Worm (Caenorhabditis elegans): ENCODE measurements around the gene srd-26.

srd-26 gene

DNA sequence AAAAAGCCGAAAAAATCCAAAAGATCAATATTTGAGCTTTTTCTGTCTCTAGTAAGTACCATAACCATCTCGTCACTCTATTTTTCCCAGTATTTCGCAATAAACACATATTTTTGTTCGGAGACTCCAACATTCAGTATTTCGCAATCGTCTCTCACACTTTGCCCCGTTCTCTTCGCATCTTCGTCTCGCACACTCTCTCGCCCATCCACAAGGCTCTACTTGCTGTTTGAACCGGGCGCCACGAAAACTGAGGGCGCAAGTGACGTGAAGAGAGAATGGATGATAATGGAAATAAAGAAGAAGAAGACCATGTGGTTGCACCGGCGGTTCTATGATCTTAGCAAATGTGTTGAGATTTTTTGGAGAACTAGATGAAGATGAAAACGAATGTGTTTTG is 37.3 kb upstream of the srd-26 start (continued):
- no peak for TF ChIP-seq madf-6 (GFP tag; IDR thresholded peaks at IDR 0.05)
- no peak for TF ChIP-seq lsl-1 (GFP tag; optimal IDR thresholded peaks at IDR 0.05)
- TF ChIP-seq akir-1 (GFP tag; optimal IDR thresholded peaks at IDR 0.05), result no peak
- TF ChIP-seq dpl-1 (GFP tag; optimal IDR thresholded peaks at IDR 0.05), result no peak
- TF ChIP-seq zim-3 (tag; optimal IDR thresholded peaks at IDR 0.05), result no peak
- TF ChIP-seq lin-40 (tag; optimal IDR thresholded peaks at IDR 0.05), result peak; percentile 90
- no peak for TF ChIP-seq mel-28 (tag; optimal IDR thresholded peaks at IDR 0.05; ENCODE audit: borderline replicate concordance)
- TF ChIP-seq pha-4 (tag; optimal IDR thresholded peaks at IDR 0.05), result peak; percentile 96
- peak; percentile 76 for TF ChIP-seq let-526 (GFP tag; IDR thresholded peaks at IDR 0.05)
- TF ChIP-seq ceh-100 (GFP tag; IDR thresholded peaks at IDR 0.05), result peak; percentile 63
- peak; percentile 29 for TF ChIP-seq snpc-1.3 (tag; optimal IDR thresholded peaks at IDR 0.05; ENCODE audit: insufficient read depth)
- TF ChIP-seq F39B2.1 (GFP tag; IDR thresholded peaks at IDR 0.05), result no peak
- peak; percentile 95 for TF ChIP-seq nhr-80 (tag; optimal IDR thresholded peaks at IDR 0.05)
- TF ChIP-seq hlh-12 (tag; optimal IDR thresholded peaks at IDR 0.05), result no peak
- TF ChIP-seq lag-1 (GFP tag; IDR thresholded peaks at IDR 0.05), result no peak
- TF ChIP-seq Y79H2A.3 (GFP tag; conservative IDR thresholded peaks at IDR 0.05), result no peak
- TF ChIP-seq madf-8 (GFP tag; conservative IDR thresholded peaks at IDR 0.05), result no peak
- no peak for TF ChIP-seq attf-3 (GFP tag; conservative IDR thresholded peaks at IDR 0.05)
- no peak for TF ChIP-seq dpff-1 (tag; optimal IDR thresholded peaks at IDR 0.05)
- TF ChIP-seq F22D6.2 (tag; optimal IDR thresholded peaks at IDR 0.05), result peak; percentile 19
- peak; percentile 15 for TF ChIP-seq repo-1 (tag; optimal IDR thresholded peaks at IDR 0.05)
- peak; percentile 20; the same call in 1 of the 2 replicates for TF ChIP-seq lir-1 (GFP tag; conservative IDR thresholded peaks at IDR 0.05)
- peak; percentile 89 for TF ChIP-seq nfyb-1 (GFP tag; IDR thresholded peaks at IDR 0.05)
- TF ChIP-seq unc-130 (GFP tag; optimal IDR thresholded peaks at IDR 0.05), result no peak
- TF ChIP-seq ztf-26 (tag; optimal IDR thresholded peaks at IDR 0.05), result peak; percentile 83
- peak; percentile 94 for TF ChIP-seq somi-1 (GFP tag; optimal IDR thresholded peaks at IDR 0.05)
- TF ChIP-seq B0261.1 (tag; optimal IDR thresholded peaks at IDR 0.05), result no peak
- TF ChIP-seq T26A5.8 (tag; optimal IDR thresholded peaks at IDR 0.05), result no peak
- no peak for TF ChIP-seq nhr-179 (tag; optimal IDR thresholded peaks at IDR 0.05)
- no peak for TF ChIP-seq mes-4 (tag; optimal IDR thresholded peaks at IDR 0.05)

DNA sequence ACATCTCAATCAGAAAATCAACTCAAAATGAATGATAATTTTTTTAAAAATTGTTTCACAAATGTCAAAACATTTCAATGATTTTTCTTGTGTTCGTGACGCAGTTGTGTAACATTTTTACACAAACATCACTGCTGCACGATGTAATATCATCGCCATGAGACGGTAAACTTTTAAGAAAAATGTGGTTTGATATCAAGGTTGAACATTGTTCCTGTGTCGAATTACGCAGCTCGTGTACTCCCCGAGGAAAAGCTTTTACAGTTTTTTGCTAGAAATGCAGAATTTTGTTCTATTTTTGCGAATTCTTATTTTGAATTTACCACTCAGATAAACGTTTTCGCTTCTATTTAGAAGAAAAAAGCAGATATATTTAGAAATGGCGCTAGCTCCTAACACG is 34.8 kb upstream of the srd-26 start:
- peak; percentile 44 for TF ChIP-seq F52B5.7 (tag; optimal IDR thresholded peaks at IDR 0.05)
- TF ChIP-seq hmg-1.2 (GFP tag; IDR thresholded peaks at IDR 0.05), result 0 out of 2 replicates have a peak, but pooled peaks have one; percentile 9
- TF ChIP-seq bed-2 (GFP tag; IDR thresholded peaks at IDR 0.05), result no peak
- TF ChIP-seq chd-7 (tag; optimal IDR thresholded peaks at IDR 0.05), result peak; percentile 78
- peak; percentile 31; the same call in 1 of the 2 replicates for TF ChIP-seq C06A6.2 (GFP tag; conservative IDR thresholded peaks at IDR 0.05)
- TF ChIP-seq snpc-4 (GFP tag; optimal IDR thresholded peaks at IDR 0.05), result no peak
- no peak for TF ChIP-seq snpc-4 (tag; optimal IDR thresholded peaks at IDR 0.05)
- TF ChIP-seq lin-40 (tag; optimal IDR thresholded peaks at IDR 0.05), result peak; percentile 31
- TF ChIP-seq T07F8.4 (tag; optimal IDR thresholded peaks at IDR 0.05), result no peak
- peak; percentile 39; the same call in 1 of the 2 replicates for TF ChIP-seq Y56A3A.18 (GFP tag; IDR thresholded peaks at IDR 0.05)
- TF ChIP-seq lsl-1 (GFP tag; optimal IDR thresholded peaks at IDR 0.05), result no peak
- no peak for TF ChIP-seq mes-4 (tag; optimal IDR thresholded peaks at IDR 0.05)
- no peak for TF ChIP-seq rcor-1 (GFP tag; IDR thresholded peaks at IDR 0.05)
- TF ChIP-seq F39B2.1 (GFP tag; IDR thresholded peaks at IDR 0.05), result no peak
- TF ChIP-seq ztf-25 (GFP tag; IDR thresholded peaks at IDR 0.05), result 0 out of 2 replicates have a peak, but pooled peaks have one; percentile 23
- peak; percentile 4 for TF ChIP-seq snpc-1.3 (tag; optimal IDR thresholded peaks at IDR 0.05; ENCODE audit: insufficient read depth)
- TF ChIP-seq Y53G8AR.9 (GFP tag; conservative IDR thresholded peaks at IDR 0.05), result peak; percentile 60; the same call in 1 of the 2 replicates
- TF ChIP-seq B0336.3 (GFP tag; IDR thresholded peaks at IDR 0.05), result peak; percentile 34; the same call in 1 of the 2 replicates
- TF ChIP-seq lin-26 (GFP tag; IDR thresholded peaks at IDR 0.05), result peak; percentile 9; the same call in 1 of the 2 replicates
- TF ChIP-seq F37B4.10 (GFP tag; IDR thresholded peaks at IDR 0.05), result no peak
- TF ChIP-seq madf-6 (GFP tag; IDR thresholded peaks at IDR 0.05), result no peak
- peak; percentile 19 for TF ChIP-seq zim-3 (tag; optimal IDR thresholded peaks at IDR 0.05)
- TF ChIP-seq tbp1 (GFP tag; optimal IDR thresholded peaks at IDR 0.05), result peak; percentile 42
- 0 out of 2 replicates have a peak, but pooled peaks have one; percentile 13 for TF ChIP-seq B0019.2 (GFP tag; conservative IDR thresholded peaks at IDR 0.05)
- peak; percentile 63 for TF ChIP-seq repo-1 (tag; optimal IDR thresholded peaks at IDR 0.05)
- no peak for TF ChIP-seq nhr-27 (tag; optimal IDR thresholded peaks at IDR 0.05)

All from whole organism, young adult.